Worm (Caenorhabditis elegans) whole organism, L1 larva: Measurements from ENCODE around the gene dct-1.

ENCODE experiments used
- F16B12.6 ChIP-seq: fragments of 150-350 bp; optimal IDR thresholded peaks from 2 replicates; lab custom pipeline; 2014; ENCODE audit warnings: missing biosample characterization, missing genetic modification characterization
- aha-1 ChIP-seq: fragments of 150-350 bp; optimal IDR thresholded peaks from 2 replicates; lab custom pipeline; 2014; ENCODE audit warnings: missing biosample characterization, missing genetic modification characterization
- ama-1 ChIP-seq: fragments of 150-350 bp; optimal IDR thresholded peaks from 2 replicates; lab custom pipeline; 2014
- ceh-88 ChIP-seq: fragments of 200-800 bp; sonication (Bioruptor generic); IDR thresholded peaks from 2 replicates; pipeline ENCODE4 v1.3.6; 2022; ENCODE audit warnings: missing genetic modification characterization, missing compliant biosample characterization
- ces-1 ChIP-seq: fragments of 150-350 bp; optimal IDR thresholded peaks from 2 replicates; lab custom pipeline; 2014; ENCODE audit warnings: missing biosample characterization, missing genetic modification reagents, missing genetic modification characterization
- dpl-1 ChIP-seq, 3 experiments: fragments of 150-350 bp in 2 of 3; sonication (generic microtip) in 1 of 3; optimal IDR thresholded peaks; 2 replicates each; lab custom pipeline; 2014 to 2017; ENCODE audit warnings: missing biosample characterization in 3 of 3, missing genetic modification characterization in 3 of 3, missing genetic modification reagents in 3 of 3
- dsc-1 ChIP-seq: sonication (generic microtip); optimal IDR thresholded peaks from 2 replicates; lab custom pipeline; 2016; ENCODE audit warnings: mild to moderate bottlenecking, missing genetic modification characterization, missing compliant biosample characterization
- efl-1 ChIP-seq, 4 experiments: fragments of 150-350 bp; optimal IDR thresholded peaks in 3 of 4; peaks in 1 of 4; 1 replicate in 1 of 4; 2 replicates in 3 of 4; lab custom pipeline; 2014; ENCODE audit warnings: missing biosample characterization in 2 of 4, missing genetic modification characterization in 2 of 4, missing genetic modification reagents in 2 of 4
- elt-2 ChIP-seq: sonication (generic microtip); optimal IDR thresholded peaks from 2 replicates; lab custom pipeline; 2016; ENCODE audit warnings: missing genetic modification characterization, mild to moderate bottlenecking, inconsistent platforms, missing compliant biosample characterization, missing genetic modification reagents
- fkh-8 ChIP-seq: sonication (generic microtip); optimal IDR thresholded peaks from 2 replicates; lab custom pipeline; 2016; ENCODE audit warnings: mild to moderate bottlenecking, missing genetic modification characterization, missing compliant biosample characterization
- hlh-17 ChIP-seq: fragments of 200-800 bp; sonication (Bioruptor generic); optimal IDR thresholded peaks from 2 replicates; lab custom pipeline; 2018; ENCODE audit warnings: missing genetic modification characterization, mild to moderate bottlenecking, missing compliant biosample characterization, moderate library complexity, borderline replicate concordance
- hpl-2 ChIP-seq: fragments of 150-350 bp; optimal IDR thresholded peaks from 2 replicates; lab custom pipeline; 2014; ENCODE audit warnings: missing biosample characterization, missing genetic modification reagents, missing genetic modification characterization
- isw-1 ChIP-seq: fragments of 200-800 bp; sonication (Bioruptor generic); IDR thresholded peaks from 2 replicates; pipeline ENCODE4 v1.3.6; 2022; ENCODE audit warnings: missing genetic modification characterization, missing compliant biosample characterization
- jun-1 ChIP-seq: fragments of 150-350 bp; optimal IDR thresholded peaks from 2 replicates; lab custom pipeline; 2014; ENCODE audit warnings: missing biosample characterization, missing genetic modification reagents, missing genetic modification characterization
- lin-13 ChIP-seq: fragments of 150-350 bp; optimal IDR thresholded peaks from 2 replicates; lab custom pipeline; 2014; ENCODE audit warnings: missing biosample characterization, missing genetic modification reagents, missing genetic modification characterization
- lin-14 ChIP-seq: fragments of 200-800 bp; sonication (Bioruptor generic); optimal IDR thresholded peaks from 2 replicates; lab custom pipeline; 2018; ENCODE audit warnings: mild to moderate bottlenecking, missing genetic modification characterization, moderate library complexity, missing compliant biosample characterization
- lin-39 ChIP-seq: fragments of 150-350 bp; optimal IDR thresholded peaks from 2 replicates; lab custom pipeline; 2014; ENCODE audit warnings: missing biosample characterization, missing genetic modification reagents, missing genetic modification characterization
- nhr-71 ChIP-seq: sonication (generic microtip); optimal IDR thresholded peaks from 2 replicates; lab custom pipeline; 2016; ENCODE audit warnings: mild to moderate bottlenecking, missing genetic modification characterization, moderate library complexity, missing compliant biosample characterization
- nhr-77 ChIP-seq: fragments of 150-350 bp; optimal IDR thresholded peaks from 2 replicates; lab custom pipeline; 2014; ENCODE audit warnings: missing biosample characterization, missing genetic modification characterization
- nhr-84 ChIP-seq: sonication (generic microtip); optimal IDR thresholded peaks from 2 replicates; lab custom pipeline; 2017; ENCODE audit warnings: missing biosample characterization, missing genetic modification characterization
- pax-3 ChIP-seq: fragments of 200-800 bp; sonication (Bioruptor generic); optimal IDR thresholded peaks from 2 replicates; lab custom pipeline; 2018; ENCODE audit warnings: mild to moderate bottlenecking, missing genetic modification characterization, moderate library complexity, missing compliant biosample characterization
- rnt-1 ChIP-seq: sonication (generic microtip); optimal IDR thresholded peaks from 2 replicates; lab custom pipeline; 2016; ENCODE audit warnings: mild to moderate bottlenecking, missing genetic modification characterization, moderate library complexity, missing compliant biosample characterization
- skn-1 ChIP-seq: fragments of 150-350 bp; optimal IDR thresholded peaks from 2 replicates; lab custom pipeline; 2014; ENCODE audit warnings: missing biosample characterization, missing genetic modification characterization
- snu-23 ChIP-seq: sonication (generic microtip); optimal IDR thresholded peaks from 2 replicates; lab custom pipeline; 2016; ENCODE audit warnings: missing genetic modification characterization, missing compliant biosample characterization
- sox-4 ChIP-seq: sonication (generic microtip); optimal IDR thresholded peaks from 2 replicates; lab custom pipeline; 2016; ENCODE audit warnings: missing genetic modification characterization, missing compliant biosample characterization
- sptf-1 ChIP-seq: fragments of 150-350 bp; optimal IDR thresholded peaks from 2 replicates; lab custom pipeline; 2014; ENCODE audit warnings: missing biosample characterization, missing genetic modification characterization
- tlp-1 ChIP-seq: fragments of 150-350 bp; optimal IDR thresholded peaks from 2 replicates; lab custom pipeline; 2014; ENCODE audit warnings: missing biosample characterization, missing genetic modification characterization
- unc-30 ChIP-seq: sonication (generic microtip); optimal IDR thresholded peaks from 2 replicates; lab custom pipeline; 2017; ENCODE audit warnings: missing biosample characterization, missing genetic modification characterization
- unc-62 ChIP-seq: fragments of 150-350 bp; optimal IDR thresholded peaks from 2 replicates; lab custom pipeline; 2014; ENCODE audit warnings: missing biosample characterization, missing genetic modification reagents, missing genetic modification characterization
- unc-86 ChIP-seq: sonication (generic microtip); optimal IDR thresholded peaks from 2 replicates; lab custom pipeline; 2016; ENCODE audit warnings: missing genetic modification characterization, missing compliant biosample characterization
- vab-15 ChIP-seq: sonication (generic microtip); optimal IDR thresholded peaks from 2 replicates; lab custom pipeline; 2017; ENCODE audit warnings: missing genotype, mild to moderate bottlenecking, missing genetic modification characterization, missing compliant biosample characterization
- zag-1 ChIP-seq: fragments of 150-350 bp; optimal IDR thresholded peaks from 2 replicates; lab custom pipeline; 2014; ENCODE audit warnings: missing biosample characterization, missing genetic modification characterization
- ztf-11 ChIP-seq, 2 experiments: sonication (generic microtip); optimal IDR thresholded peaks; 2 replicates each; lab custom pipeline; 2016 to 2017; ENCODE audit warnings: missing genetic modification characterization in 2 of 2, missing biosample characterization in 1 of 2, missing compliant biosample characterization in 1 of 2
- ztf-4 ChIP-seq: fragments of 150-350 bp; optimal IDR thresholded peaks from 2 replicates; lab custom pipeline; 2014; ENCODE audit warnings: missing biosample characterization, missing genetic modification characterization

dct-1 gene

DNA sequence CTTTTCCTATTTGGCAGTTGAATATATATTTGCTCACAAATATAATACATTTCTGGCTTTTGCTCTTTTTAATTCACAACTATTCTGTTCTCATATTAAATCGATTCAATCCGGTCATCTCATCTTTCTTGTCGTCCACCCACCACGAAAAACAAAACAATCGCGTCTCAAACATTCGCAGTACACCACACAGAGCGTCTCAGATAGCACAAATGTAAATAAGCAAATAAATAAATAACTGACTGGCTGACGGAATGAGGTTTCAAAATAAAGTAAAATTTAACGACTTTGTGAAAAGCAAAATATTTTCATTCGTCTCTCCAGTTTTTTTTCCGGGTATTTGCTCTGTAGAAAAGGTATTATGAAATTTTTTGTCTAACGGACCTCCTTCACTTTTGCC is 459 bp upstream of the dct-1 start:
- TF ChIP-seq efl-1 (optimal IDR thresholded peaks at IDR 0.05; lab: Kevin White, UChicago) (no peak), efl-1 (GFP tag; optimal IDR thresholded peaks at IDR 0.05 in 1 of 2; lab: Kevin White, UChicago) (peak in 1 of 2 experiments; percentile 8), dpl-1 (GFP tag; optimal IDR thresholded peaks at IDR 0.05; lab: Kevin White, UChicago) (no peak), nhr-84 (tag; lab: Kevin White, UChicago) (no peak)

DNA sequence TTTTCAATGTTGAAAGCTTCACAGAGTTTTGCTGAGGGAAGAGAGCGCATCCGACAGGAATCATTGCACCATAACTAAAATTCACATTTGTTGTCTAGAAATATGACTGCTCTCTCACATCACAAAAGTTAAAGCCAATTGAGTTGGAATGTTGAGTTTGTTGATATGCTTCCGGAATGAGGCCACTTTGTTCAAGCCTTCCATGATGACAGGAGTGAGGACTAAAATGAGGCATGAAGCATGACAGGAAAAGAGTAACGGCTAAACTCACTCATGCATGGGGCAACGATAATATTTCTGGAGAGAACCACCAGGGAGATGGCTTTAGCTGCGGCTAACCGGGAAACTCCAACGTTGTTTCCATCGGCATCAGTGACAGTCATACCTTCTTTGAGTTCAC is 2.3 kb downstream of the dct-1 start:
- TF ChIP-seq pax-3 (no peak), ces-1 (GFP tag; lab: Kevin White, UChicago) (no peak), hlh-17 (GFP tag; lab: Kevin White, UChicago) (no peak), rnt-1 (tag; lab: Kevin White, UChicago) (no peak), fkh-8 (tag; lab: Kevin White, UChicago) (peak; percentile 23), tlp-1 (tag; lab: Kevin White, UChicago) (no peak), sptf-1 (no peak), hpl-2 (no peak), unc-62 (GFP tag; lab: Kevin White, UChicago) (no peak), nhr-71 (tag; lab: Kevin White, UChicago) (no peak), ceh-88 (GFP tag; lab: Robert Waterston, UW) (no peak), unc-30 (no peak), lin-39 (no peak), efl-1 (optimal IDR thresholded peaks at IDR 0.05; lab: Kevin White, UChicago) (no peak), efl-1 (GFP tag; optimal IDR thresholded peaks at IDR 0.05 in 1 of 2; lab: Kevin White, UChicago) (peak in 1 of 2 experiments; percentile 86), sox-4 (tag; lab: Kevin White, UChicago) (no peak), snu-23 (GFP tag; lab: Kevin White, UChicago) (no peak), unc-86 (no peak), ama-1 (peak; percentile 21), lin-13 (GFP tag; lab: Kevin White, UChicago) (no peak), elt-2 (tag; lab: Kevin White, UChicago) (no peak), ztf-11 (tag; optimal IDR thresholded peaks at IDR 0.05; lab: Kevin White, UChicago) (peak in 1 of 2 experiments; percentile 13), lin-14 (GFP tag; lab: Kevin White, UChicago) (peak; percentile 53), aha-1 (tag; lab: Kevin White, UChicago) (no peak)

DNA sequence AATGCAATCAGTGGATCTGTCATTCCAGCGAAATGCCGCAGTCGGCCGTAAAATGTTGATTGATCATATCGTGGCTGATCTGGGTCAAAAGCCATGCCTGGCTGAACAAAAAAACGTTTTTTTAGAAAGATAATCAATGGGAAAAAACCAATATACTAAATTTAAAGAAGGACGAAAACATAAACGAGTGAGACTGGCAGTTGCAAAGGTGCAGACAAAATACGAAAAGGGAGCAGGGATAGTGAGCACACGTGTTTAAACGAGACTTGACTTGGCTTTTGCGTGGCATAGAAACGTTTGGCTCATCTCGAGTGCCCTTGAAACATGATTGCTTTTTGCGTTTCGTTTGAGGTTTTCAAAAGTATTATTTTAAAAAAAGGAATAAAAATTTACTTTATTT is 4.0 kb downstream of the dct-1 start, which contains the start of gene sfxn-2:
sfxn-2 (minus strand) TSS at position 101 of the 400 bp plus-strand sequence.
- no peak for TF ChIP-seq ztf-4 (tag; lab: Kevin White, UChicago)
- no peak for TF ChIP-seq hlh-17 (GFP tag; lab: Kevin White, UChicago)
- TF ChIP-seq efl-1 (optimal IDR thresholded peaks at IDR 0.05; lab: Kevin White, UChicago): no peak
- TF ChIP-seq efl-1 (GFP tag; optimal IDR thresholded peaks at IDR 0.05 in 1 of 2; lab: Kevin White, UChicago): peak in 1 of 2 experiments; percentile 32
- no peak for TF ChIP-seq unc-30
- no peak for TF ChIP-seq jun-1 (tag; lab: Kevin White, UChicago)

DNA sequence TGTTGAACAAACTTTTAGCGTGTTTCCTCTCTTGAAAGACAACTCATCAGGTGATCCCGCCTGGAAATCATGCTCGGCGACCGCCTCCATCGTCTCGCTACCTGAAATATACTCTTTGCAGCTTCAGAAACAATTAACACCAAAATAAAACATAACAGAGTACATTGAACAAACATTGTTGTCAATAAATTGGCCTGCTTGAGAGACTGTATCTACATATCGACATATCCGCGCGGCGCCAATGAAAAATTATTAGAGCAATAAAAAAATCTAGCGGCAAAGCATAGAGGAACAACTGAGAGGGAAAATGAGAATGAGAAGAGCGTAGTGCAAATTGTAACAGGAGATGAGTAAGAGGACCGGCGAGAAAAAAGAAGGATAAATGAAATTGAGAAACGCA is 7.5 kb downstream of the dct-1 start, which contains the start of gene sem-5:
sem-5 (minus strand) TSS at position 101 of the 400 bp plus-strand sequence.
- TF ChIP-seq isw-1 (no peak), tlp-1 (tag; lab: Kevin White, UChicago) (no peak), dsc-1 (no peak), F16B12.6 (tag; lab: Kevin White, UChicago) (no peak), skn-1 (tag; lab: Kevin White, UChicago) (no peak), aha-1 (tag; lab: Kevin White, UChicago) (no peak), fkh-8 (tag; lab: Kevin White, UChicago) (no peak), lin-13 (GFP tag; lab: Kevin White, UChicago) (no peak), unc-86 (no peak), zag-1 (tag; lab: Kevin White, UChicago) (no peak), nhr-77 (tag; lab: Kevin White, UChicago) (no peak), vab-15 (tag; lab: Kevin White, UChicago) (no peak)
- TF ChIP-seq, all 84 proteins: peak for 0
